Worm (Caenorhabditis elegans): Measurements from ENCODE around the gene C50F4.12.

C50F4.12 gene

ce11 chrV:9539638-9540037, at the start of gene C50F4.12:
Gene C50F4.12, minus strand, starts transcription at chrV:9539738.
- TF ChIP-seq T22C8.4 (GFP tag; IDR thresholded peaks at IDR 0.05): no peak
- no peak for TF ChIP-seq ztf-23 (GFP tag; IDR thresholded peaks at IDR 0.05)
- TF ChIP-seq med-1 (GFP tag; optimal IDR thresholded peaks at IDR 0.05; ENCODE audit: insufficient read depth): no peak
- TF ChIP-seq ref-1 (GFP tag; conservative IDR thresholded peaks at IDR 0.05): no peak
- no peak for TF ChIP-seq ztf-29 (GFP tag; IDR thresholded peaks at IDR 0.05)
- no peak for TF ChIP-seq cog-1 (tag; optimal IDR thresholded peaks at IDR 0.05)
- TF ChIP-seq flt-1 (GFP tag; IDR thresholded peaks at IDR 0.05): no peak
- TF ChIP-seq tab-1 (GFP tag; IDR thresholded peaks at IDR 0.05): no peak
- no peak for TF ChIP-seq klf-2 (GFP tag; conservative IDR thresholded peaks at IDR 0.05)

- TF ChIP-seq cog-1 (tag; optimal IDR thresholded peaks at IDR 0.05) (no peak), ref-1 (GFP tag; conservative IDR thresholded peaks at IDR 0.05) (no peak), med-1 (GFP tag; optimal IDR thresholded peaks at IDR 0.05; ENCODE audit: insufficient read depth) (no peak), tab-1 (GFP tag; IDR thresholded peaks at IDR 0.05) (no peak), ztf-23 (GFP tag; IDR thresholded peaks at IDR 0.05) (no peak), flt-1 (GFP tag; IDR thresholded peaks at IDR 0.05) (no peak), T22C8.4 (GFP tag; IDR thresholded peaks at IDR 0.05) (no peak), klf-2 (GFP tag; conservative IDR thresholded peaks at IDR 0.05) (no peak), ztf-29 (GFP tag; IDR thresholded peaks at IDR 0.05) (no peak)
These were observed 49.0 kb upstream of the C50F4.12 start for ce11 chrV:9588574-9588973.

ce11 chrV:9587619-9588018, 48.1 kb upstream of the C50F4.12 start:
- TF ChIP-seq med-1 (GFP tag; optimal IDR thresholded peaks at IDR 0.05; ENCODE audit: insufficient read depth): no peak
- TF ChIP-seq ztf-29 (GFP tag; IDR thresholded peaks at IDR 0.05): no peak
- no peak for TF ChIP-seq flt-1 (GFP tag; IDR thresholded peaks at IDR 0.05)
- no peak for TF ChIP-seq klf-2 (GFP tag; conservative IDR thresholded peaks at IDR 0.05)
- no peak for TF ChIP-seq ztf-23 (GFP tag; IDR thresholded peaks at IDR 0.05)
- no peak for TF ChIP-seq T22C8.4 (GFP tag; IDR thresholded peaks at IDR 0.05)
- TF ChIP-seq cog-1 (tag; optimal IDR thresholded peaks at IDR 0.05): no peak
- no peak for TF ChIP-seq tab-1 (GFP tag; IDR thresholded peaks at IDR 0.05)
- TF ChIP-seq ref-1 (GFP tag; conservative IDR thresholded peaks at IDR 0.05): no peak

ce11 chrV:9584263-9584662, 44.7 kb upstream of the C50F4.12 start:
- TF ChIP-seq flt-1 (GFP tag; IDR thresholded peaks at IDR 0.05): no peak

- no peak for TF ChIP-seq tab-1 (GFP tag; IDR thresholded peaks at IDR 0.05)
- TF ChIP-seq cog-1 (tag; optimal IDR thresholded peaks at IDR 0.05): no peak
- no peak for TF ChIP-seq ztf-23 (GFP tag; IDR thresholded peaks at IDR 0.05)
- no peak for TF ChIP-seq med-1 (GFP tag; optimal IDR thresholded peaks at IDR 0.05; ENCODE audit: insufficient read depth)
- TF ChIP-seq klf-2 (GFP tag; conservative IDR thresholded peaks at IDR 0.05): no peak
- TF ChIP-seq flt-1 (GFP tag; IDR thresholded peaks at IDR 0.05): no peak
- no peak for TF ChIP-seq T22C8.4 (GFP tag; IDR thresholded peaks at IDR 0.05)
- no peak for TF ChIP-seq ztf-29 (GFP tag; IDR thresholded peaks at IDR 0.05)
- TF ChIP-seq ref-1 (GFP tag; conservative IDR thresholded peaks at IDR 0.05): no peak
These were observed 43.7 kb upstream of the C50F4.12 start, which contains the start of gene K09G1.1 for ce11 chrV:9583323-9583644. Gene K09G1.1, plus strand, starts transcription at chrV:9583545.

ce11 chrV:9582594-9583322, 43.2 kb upstream of the C50F4.12 start, which contains the start of gene rtfo-1:
Gene rtfo-1, minus strand, starts transcription at chrV:9582644.
- TF ChIP-seq cog-1 (tag; optimal IDR thresholded peaks at IDR 0.05): peak; percentile 55
- TF ChIP-seq ref-1 (GFP tag; conservative IDR thresholded peaks at IDR 0.05): no peak
- no peak for TF ChIP-seq T22C8.4 (GFP tag; IDR thresholded peaks at IDR 0.05)
- TF ChIP-seq med-1 (GFP tag; optimal IDR thresholded peaks at IDR 0.05; ENCODE audit: insufficient read depth): peak; percentile 89
- TF ChIP-seq flt-1 (GFP tag; IDR thresholded peaks at IDR 0.05): peak; percentile 84
- TF ChIP-seq ztf-23 (GFP tag; IDR thresholded peaks at IDR 0.05): peak; percentile 82
- 0 out of 2 replicates have a peak, but pooled peaks have one; percentile 34 for TF ChIP-seq klf-2 (GFP tag; conservative IDR thresholded peaks at IDR 0.05)
- TF ChIP-seq ztf-29 (GFP tag; IDR thresholded peaks at IDR 0.05): peak; percentile 80; the same call in 1 of the 2 replicates
- TF ChIP-seq tab-1 (GFP tag; IDR thresholded peaks at IDR 0.05): no peak

- no peak for TF ChIP-seq cog-1 (tag; optimal IDR thresholded peaks at IDR 0.05)
- TF ChIP-seq ztf-29 (GFP tag; IDR thresholded peaks at IDR 0.05): no peak
- no peak for TF ChIP-seq ref-1 (GFP tag; conservative IDR thresholded peaks at IDR 0.05)
- no peak for TF ChIP-seq T22C8.4 (GFP tag; IDR thresholded peaks at IDR 0.05)
- TF ChIP-seq tab-1 (GFP tag; IDR thresholded peaks at IDR 0.05): no peak
- no peak for TF ChIP-seq med-1 (GFP tag; optimal IDR thresholded peaks at IDR 0.05; ENCODE audit: insufficient read depth)
- TF ChIP-seq ztf-23 (GFP tag; IDR thresholded peaks at IDR 0.05): no peak
- no peak for TF ChIP-seq flt-1 (GFP tag; IDR thresholded peaks at IDR 0.05)
These were observed 37.5 kb upstream of the C50F4.12 start, which contains the start of gene F25B3.2 for ce11 chrV:9576991-9577390. Gene F25B3.2, plus strand, starts transcription at chrV:9577291.

- no peak for TF ChIP-seq cog-1 (tag; optimal IDR thresholded peaks at IDR 0.05)
- TF ChIP-seq ztf-23 (GFP tag; IDR thresholded peaks at IDR 0.05): no peak
- TF ChIP-seq flt-1 (GFP tag; IDR thresholded peaks at IDR 0.05): no peak
- no peak for TF ChIP-seq klf-2 (GFP tag; conservative IDR thresholded peaks at IDR 0.05)
- TF ChIP-seq ref-1 (GFP tag; conservative IDR thresholded peaks at IDR 0.05): no peak
- no peak for TF ChIP-seq T22C8.4 (GFP tag; IDR thresholded peaks at IDR 0.05)
- TF ChIP-seq ztf-29 (GFP tag; IDR thresholded peaks at IDR 0.05): no peak
- no peak for TF ChIP-seq tab-1 (GFP tag; IDR thresholded peaks at IDR 0.05)
- TF ChIP-seq med-1 (GFP tag; optimal IDR thresholded peaks at IDR 0.05; ENCODE audit: insufficient read depth): no peak
These were observed 32.1 kb upstream of the C50F4.12 start for ce11 chrV:9571673-9572072.

- TF ChIP-seq med-1 (GFP tag; optimal IDR thresholded peaks at IDR 0.05; ENCODE audit: insufficient read depth) (no peak), flt-1 (GFP tag; IDR thresholded peaks at IDR 0.05) (no peak), tab-1 (GFP tag; IDR thresholded peaks at IDR 0.05) (no peak)
These were observed 31.5 kb upstream of the C50F4.12 start for ce11 chrV:9571056-9571455.

- TF ChIP-seq ztf-23 (GFP tag; IDR thresholded peaks at IDR 0.05): no peak
- no peak for TF ChIP-seq ref-1 (GFP tag; conservative IDR thresholded peaks at IDR 0.05)
- TF ChIP-seq ztf-29 (GFP tag; IDR thresholded peaks at IDR 0.05): no peak
- TF ChIP-seq cog-1 (tag; optimal IDR thresholded peaks at IDR 0.05): no peak
- no peak for TF ChIP-seq med-1 (GFP tag; optimal IDR thresholded peaks at IDR 0.05; ENCODE audit: insufficient read depth)
- no peak for TF ChIP-seq klf-2 (GFP tag; conservative IDR thresholded peaks at IDR 0.05)
These were observed 30.7 kb upstream of the C50F4.12 start, which contains the start of gene F25B3.5 for ce11 chrV:9570197-9570596. Gene F25B3.5, minus strand, starts transcription at chrV:9570297.

Data from whole organism, midembryonic.